Fruit fly (Drosophila melanogaster): ENCODE measurements around the gene CG18417.

The CG18417 gene

DNA sequence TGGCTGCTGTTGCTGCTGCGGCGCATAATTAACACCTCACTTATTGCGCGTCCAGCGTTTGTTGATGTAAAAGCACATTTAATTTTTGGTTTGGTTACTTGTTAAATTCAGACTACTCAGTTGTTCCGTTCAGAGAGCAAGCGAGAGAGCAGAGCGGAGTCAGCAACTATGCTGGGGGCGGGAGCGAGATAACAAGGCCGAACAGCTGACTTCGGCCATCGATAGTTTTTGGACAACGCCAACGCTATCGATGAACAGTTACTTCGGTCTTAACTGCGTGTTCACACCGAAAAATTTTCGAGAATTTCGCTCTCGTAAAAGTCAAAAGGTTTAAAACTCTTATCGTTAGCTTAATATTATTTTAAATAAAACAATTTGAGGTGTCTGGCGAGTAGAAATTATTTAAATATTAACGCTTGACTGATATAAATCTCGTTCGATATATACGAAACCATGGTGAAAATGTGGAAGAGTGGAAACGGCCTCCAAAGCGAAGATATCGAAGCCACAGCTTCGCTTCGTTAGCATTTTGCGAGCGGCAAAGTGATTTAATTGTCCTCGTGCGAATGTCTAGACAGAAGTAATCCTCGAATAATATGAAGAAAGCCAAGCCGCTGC lies 18.4 kb upstream of the CG18417 start, which contains the start of the genes SMSr and smid (continued):
- peak; percentile 84 for TF ChIP-seq phol (tag; optimal IDR thresholded peaks at IDR 0.05)
- peak; percentile 78 for TF ChIP-seq Dref (GFP tag; IDR thresholded peaks at IDR 0.05)
- TF ChIP-seq shn (GFP tag; optimal IDR thresholded peaks at IDR 0.05), result peak; percentile 35
- TF ChIP-seq sens (GFP tag), result peak; percentile 95
- peak; percentile 3 for TF ChIP-seq fd3F (GFP tag; optimal IDR thresholded peaks at IDR 0.05)
- TF ChIP-seq CG18011 (GFP tag; optimal IDR thresholded peaks at IDR 0.05), result peak; percentile 10
- no peak for TF ChIP-seq aop (GFP tag; IDR thresholded peaks at IDR 0.05)
- TF ChIP-seq Meics (GFP tag; optimal IDR thresholded peaks at IDR 0.05), result peak; percentile 55
- TF ChIP-seq CG11247 (GFP tag; IDR thresholded peaks at IDR 0.05), result 0 out of 2 replicates have a peak, but pooled peaks have one; percentile 7
- TF ChIP-seq cato (GFP tag; optimal IDR thresholded peaks at IDR 0.05; ENCODE audit: borderline replicate concordance), result no peak
- TF ChIP-seq Stat92E (GFP tag; optimal IDR thresholded peaks at IDR 0.05), result peak in 1 of 3 experiments; percentile 70
- no peak for TF ChIP-seq sim (GFP tag; IDR thresholded peaks at IDR 0.05)
- peak; percentile 70 for TF ChIP-seq Ets97D (GFP tag; optimal IDR thresholded peaks at IDR 0.05)
- peak; percentile 4 for TF ChIP-seq org-1 (GFP tag; optimal IDR thresholded peaks at IDR 0.05)
- TF ChIP-seq dysf (GFP tag; IDR thresholded peaks at IDR 0.05), result peak; percentile 67; the same call in 2 of the 3 replicates
- TF ChIP-seq Lhr (GFP tag; optimal IDR thresholded peaks at IDR 0.05), result no peak
- TF ChIP-seq maf-S (GFP tag; optimal IDR thresholded peaks at IDR 0.05), result peak; percentile 44
- no peak; the same call in 1 of the 2 replicates for TF ChIP-seq CG9215 (GFP tag; IDR thresholded peaks at IDR 0.05)
- TF ChIP-seq CG8359 (GFP tag; optimal IDR thresholded peaks at IDR 0.05; ENCODE audit: borderline replicate concordance), result no peak
- no peak for TF ChIP-seq ab (GFP tag; optimal IDR thresholded peaks at IDR 0.05)
- peak in 1 of 2 experiments; percentile 52 for TF ChIP-seq Dfd (GFP tag; optimal IDR thresholded peaks at IDR 0.05)
- peak; percentile 47 for TF ChIP-seq CG8089 (GFP tag; optimal IDR thresholded peaks at IDR 0.05)
- no peak for TF ChIP-seq NK7.1 (GFP tag; optimal IDR thresholded peaks at IDR 0.05)
- no peak for TF ChIP-seq Nf-YC (tag; optimal IDR thresholded peaks at IDR 0.05)
- TF ChIP-seq Asciz (GFP tag; optimal IDR thresholded peaks at IDR 0.05), result no peak
- no peak for TF ChIP-seq CG11695 (GFP tag; IDR thresholded peaks at IDR 0.05)
- no peak for TF ChIP-seq HmgD (GFP tag; optimal IDR thresholded peaks at IDR 0.05)
- TF ChIP-seq CG16815 (GFP tag; optimal IDR thresholded peaks at IDR 0.05), result peak; percentile 19
- TF ChIP-seq CG5180 (GFP tag; optimal IDR thresholded peaks at IDR 0.05), result no peak
- peak; percentile 23 for TF ChIP-seq slou (GFP tag; optimal IDR thresholded peaks at IDR 0.05)
- no peak for TF ChIP-seq CG31224 (GFP tag; IDR thresholded peaks at IDR 0.05)
- TF ChIP-seq ttk (GFP tag; IDR thresholded peaks at IDR 0.05), result no peak
- TF ChIP-seq CG43689 (GFP tag; IDR thresholded peaks at IDR 0.05), result no peak
- TF ChIP-seq MBD-R2 (GFP tag; IDR thresholded peaks at IDR 0.05), result peak; percentile 57
- no peak for TF ChIP-seq otp (GFP tag; IDR thresholded peaks at IDR 0.05)
- TF ChIP-seq MESR4 (GFP tag; optimal IDR thresholded peaks at IDR 0.05), result peak; percentile 56
- TF ChIP-seq CG1529 (GFP tag; optimal IDR thresholded peaks at IDR 0.05), result peak; percentile 57
- peak; percentile 66 for TF ChIP-seq Aef1 (GFP tag; IDR thresholded peaks at IDR 0.05)
- TF ChIP-seq CG9437 (GFP tag; optimal IDR thresholded peaks at IDR 0.05), result peak; percentile 45
- TF ChIP-seq nom (GFP tag; optimal IDR thresholded peaks at IDR 0.05), result peak; percentile 38
- TF ChIP-seq CG17385 (GFP tag; optimal IDR thresholded peaks at IDR 0.05), result no peak
- TF ChIP-seq fd96Cb (tag; optimal IDR thresholded peaks at IDR 0.05), result peak; percentile 39
- TF ChIP-seq CTCF (GFP tag; optimal IDR thresholded peaks at IDR 0.05), result peak; percentile 52
- TF ChIP-seq CG8388 (GFP tag; optimal IDR thresholded peaks at IDR 0.05), result no peak
- TF ChIP-seq CG6689 (GFP tag; IDR thresholded peaks at IDR 0.05), result peak; percentile 62; the same call in 1 of the 2 replicates
- TF ChIP-seq CG18476 (GFP tag; optimal IDR thresholded peaks at IDR 0.05), result peak; percentile 6
- TF ChIP-seq dimm (GFP tag; IDR thresholded peaks at IDR 0.05), result no peak
- TF ChIP-seq z (GFP tag; IDR thresholded peaks at IDR 0.05), result no peak
- TF ChIP-seq CG7357 (GFP tag; IDR thresholded peaks at IDR 0.05), result peak; percentile 99
- TF ChIP-seq Antp (GFP tag; optimal IDR thresholded peaks at IDR 0.05), result peak; percentile 52
- peak; percentile 52 for TF ChIP-seq CG4854 (GFP tag; optimal IDR thresholded peaks at IDR 0.05)

All from whole organism, embryonic.